Worm (Caenorhabditis elegans): ENCODE data around the gene nhr-44.

DNA sequence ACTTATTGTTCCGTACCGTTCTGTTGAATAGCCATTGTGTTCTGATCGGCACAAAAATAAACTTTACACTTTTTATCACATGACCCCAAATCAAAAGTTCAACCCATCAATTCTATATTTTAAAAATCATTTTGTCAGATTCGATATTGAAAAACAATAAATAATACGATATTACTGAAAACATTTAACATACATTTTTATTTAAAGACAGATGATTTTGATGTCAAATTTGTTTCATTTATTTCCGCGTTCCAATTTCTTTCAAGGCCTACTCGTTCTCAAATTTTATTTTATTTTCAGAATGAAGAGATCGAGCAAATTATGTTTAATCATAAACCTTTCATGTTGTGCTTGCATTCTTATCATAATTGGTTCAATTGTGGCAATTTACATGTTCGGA, 30.9 kb upstream of the nhr-44 start, which contains the start of gene F59E11.5:
- TF ChIP-seq scrt-1 (GFP tag; IDR thresholded peaks at IDR 0.05) = no peak
- TF ChIP-seq F13C5.2 (tag; optimal IDR thresholded peaks at IDR 0.05) = no peak
- TF ChIP-seq ama-1 (optimal IDR thresholded peaks at IDR 0.05) = no peak
- TF ChIP-seq hmg-4 (GFP tag; optimal IDR thresholded peaks at IDR 0.05) = no peak
- no peak for TF ChIP-seq tbx-11 (GFP tag; IDR thresholded peaks at IDR 0.05)
- TF ChIP-seq flt-1 (GFP tag; IDR thresholded peaks at IDR 0.05) = no peak
- no peak for TF ChIP-seq sea-1 (GFP tag; conservative IDR thresholded peaks at IDR 0.05)
